Worm (Caenorhabditis elegans): ENCODE measurements around the gene R13A5.7.

DNA sequence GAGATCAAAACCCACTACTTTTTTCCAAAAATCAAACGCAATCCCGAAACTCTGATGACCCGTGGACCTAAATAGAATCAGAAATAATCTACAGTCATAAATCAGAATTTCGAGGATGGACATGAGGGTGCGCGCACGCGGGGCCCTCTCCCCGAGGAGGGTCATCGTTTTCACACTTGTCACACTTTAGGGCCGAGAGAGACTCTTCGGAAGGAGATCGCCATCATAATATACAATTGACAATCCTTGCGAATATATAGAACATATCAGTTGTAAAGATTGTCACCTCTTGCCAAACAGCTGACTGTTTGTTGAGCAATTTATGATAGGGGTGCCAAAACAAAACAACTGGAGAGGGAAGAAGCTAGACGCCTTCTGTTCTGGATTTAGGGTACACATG, 39.8 kb downstream of the R13A5.7 start:
- TF ChIP-seq med-1 (GFP tag; optimal IDR thresholded peaks at IDR 0.05; ENCODE audit: insufficient read depth) (no peak), tab-1 (GFP tag; IDR thresholded peaks at IDR 0.05) (no peak), flt-1 (GFP tag; IDR thresholded peaks at IDR 0.05) (no peak), ref-1 (GFP tag; conservative IDR thresholded peaks at IDR 0.05) (no peak), ztf-23 (GFP tag; IDR thresholded peaks at IDR 0.05) (no peak), T22C8.4 (GFP tag; IDR thresholded peaks at IDR 0.05) (no peak), cog-1 (tag; optimal IDR thresholded peaks at IDR 0.05) (no peak), ztf-29 (GFP tag; IDR thresholded peaks at IDR 0.05) (no peak)
